Fruit fly (Drosophila melanogaster) whole organism, embryonic: ENCODE data around the gene CG2021.

Experiments
- Bgb ChIP-seq: fragments of 200-800 bp; sonication (Bioruptor generic); IDR thresholded peaks from 2 replicates; pipeline ENCODE4 v1.3.6; 2022; ENCODE audit warnings: missing biosample characterization, missing genetic modification characterization; ENCODE audit not compliant: partially characterized antibody
- Blimp-1 ChIP-seq: fragments of 200-800 bp; sonication (Bioruptor generic); optimal IDR thresholded peaks from 3 replicates; lab custom pipeline; 2018; ENCODE audit warnings: missing biosample characterization, missing genetic modification characterization, mild to moderate bottlenecking, moderate library complexity, missing genetic modification reagents
- CG11247 ChIP-seq: fragments of 200-800 bp; sonication (Bioruptor generic); IDR thresholded peaks from 2 replicates; pipeline ENCODE4 v1.3.6; 2022; ENCODE audit warnings: missing biosample characterization, missing genetic modification characterization
- CG13894 ChIP-seq: fragments of 200-800 bp; sonication (Bioruptor generic); optimal IDR thresholded peaks from 3 replicates; lab custom pipeline; 2018; ENCODE audit warnings: missing biosample characterization, mild to moderate bottlenecking, missing genetic modification characterization, moderate library complexity
- CG15011 ChIP-seq: fragments of 200-800 bp; sonication (Bioruptor generic); optimal IDR thresholded peaks from 3 replicates; lab custom pipeline; 2018; ENCODE audit warnings: missing biosample characterization, mild to moderate bottlenecking, missing genetic modification characterization
- CG1529 ChIP-seq: fragments of 200-800 bp; sonication (Bioruptor generic); optimal IDR thresholded peaks from 3 replicates; lab custom pipeline; 2018; ENCODE audit warnings: missing biosample characterization, missing genetic modification characterization
- CG15479 ChIP-seq: fragments of 200-800 bp; sonication (Bioruptor generic); optimal IDR thresholded peaks from 3 replicates; lab custom pipeline; 2019; ENCODE audit warnings: missing biosample characterization, mild to moderate bottlenecking, missing genetic modification characterization, moderate library complexity
- CG1602 ChIP-seq: fragments of 200-800 bp; sonication (Bioruptor generic); optimal IDR thresholded peaks from 3 replicates; lab custom pipeline; 2016; ENCODE audit warnings: missing biosample characterization, missing genetic modification characterization
- CG17568 ChIP-seq: fragments of 200-800 bp; sonication (Bioruptor generic); optimal IDR thresholded peaks from 2 replicates; lab custom pipeline; 2018; ENCODE audit warnings: missing biosample characterization, mild to moderate bottlenecking, missing genetic modification characterization, moderate library complexity
- CG17612 ChIP-seq: fragments of 200-800 bp; sonication (Bioruptor generic); IDR thresholded peaks from 2 replicates; pipeline ENCODE4 v1.3.6; 2022; ENCODE audit warnings: missing biosample characterization, missing genetic modification characterization
- CG18262 ChIP-seq: fragments of 200-800 bp; optimal IDR thresholded peaks from 3 replicates; lab custom pipeline; 2019; ENCODE audit warnings: missing biosample characterization, mild to moderate bottlenecking, missing genetic modification characterization, moderate library complexity
- CG18599 ChIP-seq: fragments of 200-800 bp; sonication (Bioruptor generic); optimal IDR thresholded peaks from 3 replicates; lab custom pipeline; 2017; ENCODE audit warnings: missing biosample characterization, missing genetic modification characterization, mild to moderate bottlenecking, moderate library complexity, missing genetic modification reagents
- CG2678 ChIP-seq: fragments of 200-800 bp; sonication (Bioruptor generic); optimal IDR thresholded peaks from 3 replicates; lab custom pipeline; 2019; ENCODE audit warnings: missing biosample characterization, mild to moderate bottlenecking, missing genetic modification characterization, moderate library complexity
- CG2875 ChIP-seq: fragments of 200-800 bp; sonication (Bioruptor generic); optimal IDR thresholded peaks from 2 replicates; lab custom pipeline; 2017; ENCODE audit warnings: missing biosample characterization, mild to moderate bottlenecking, missing genetic modification characterization, missing genetic modification reagents
- CG31365 ChIP-seq: fragments of 200-800 bp; sonication (Bioruptor generic); optimal IDR thresholded peaks from 2 replicates; lab custom pipeline; 2018; ENCODE audit warnings: missing biosample characterization, mild to moderate bottlenecking, missing genetic modification characterization
- CG4360 ChIP-seq: fragments of 200-800 bp; sonication (Bioruptor generic); IDR thresholded peaks from 2 replicates; pipeline ENCODE4 v1.3.6; 2022; ENCODE audit warnings: missing biosample characterization, missing genetic modification characterization
- CG5953 ChIP-seq: fragments of 200-800 bp; sonication (Bioruptor generic); IDR thresholded peaks from 2 replicates; pipeline ENCODE4 v1.3.6; 2022; ENCODE audit warnings: missing biosample characterization, missing genetic modification characterization
- CG7271 ChIP-seq: fragments of 200-800 bp; sonication (Bioruptor generic); optimal IDR thresholded peaks from 2 replicates; lab custom pipeline; 2018; ENCODE audit warnings: missing biosample characterization, mild to moderate bottlenecking, missing genetic modification characterization, moderate library complexity
- CG8924 ChIP-seq: fragments of 200-800 bp; optimal IDR thresholded peaks from 3 replicates; lab custom pipeline; 2019; ENCODE audit warnings: missing biosample characterization, mild to moderate bottlenecking, missing genetic modification characterization, moderate library complexity
- Chrac-16 ChIP-seq: fragments of 200-800 bp; sonication (Bioruptor generic); optimal IDR thresholded peaks from 3 replicates; lab custom pipeline; 2016; ENCODE audit warnings: missing biosample characterization, missing genetic modification characterization
- Fer2 ChIP-seq: fragments of 200-800 bp; sonication (Bioruptor generic); optimal IDR thresholded peaks from 2 replicates; lab custom pipeline; 2018; ENCODE audit warnings: missing biosample characterization, mild to moderate bottlenecking, missing genetic modification characterization, moderate library complexity
- Hey ChIP-seq: fragments of 200-800 bp; sonication (Bioruptor generic); optimal IDR thresholded peaks from 3 replicates; lab custom pipeline; 2018; ENCODE audit warnings: missing biosample characterization, mild to moderate bottlenecking, missing genetic modification characterization
- Hsf ChIP-seq: fragments of 200-800 bp; sonication (Bioruptor generic); optimal IDR thresholded peaks from 3 replicates; lab custom pipeline; 2016; ENCODE audit warnings: missing biosample characterization, missing genetic modification characterization
- Mad ChIP-seq: fragments of 200-800 bp; sonication (Bioruptor generic); optimal IDR thresholded peaks from 2 replicates; lab custom pipeline; 2016; ENCODE audit warnings: missing biosample characterization, missing genetic modification characterization
- NfI ChIP-seq: fragments of 200-800 bp; sonication (Bioruptor generic); optimal IDR thresholded peaks from 3 replicates; lab custom pipeline; 2018; ENCODE audit warnings: missing biosample characterization, mild to moderate bottlenecking, missing genetic modification characterization, moderate library complexity
- cad ChIP-seq: fragments of >200 bp; optimal IDR thresholded peaks from 2 replicates; lab custom pipeline; 2017; ENCODE audit warnings: missing biosample characterization, missing genetic modification characterization
- cg ChIP-seq: fragments of 200-800 bp; sonication (Bioruptor generic); optimal IDR thresholded peaks from 3 replicates; lab custom pipeline; 2019; ENCODE audit warnings: missing biosample characterization, mild to moderate bottlenecking, missing genetic modification characterization, moderate library complexity
- chinmo ChIP-seq: fragments of 200-800 bp; sonication (Bioruptor generic); IDR thresholded peaks from 4 replicates; pipeline ENCODE4 v1.3.6; 2022; ENCODE audit warnings: missing biosample characterization, missing genetic modification characterization; ENCODE audit not compliant: partially characterized antibody
- eve ChIP-seq, 2 experiments: fragments of >200 bp; optimal IDR thresholded peaks; 2 replicates each; lab custom pipeline; 2017; ENCODE audit warnings: missing biosample characterization in 2 of 2, missing genetic modification characterization in 2 of 2
- gcm ChIP-seq: fragments of 200-800 bp; sonication (Bioruptor generic); optimal IDR thresholded peaks from 2 replicates; lab custom pipeline; 2019; ENCODE audit warnings: missing biosample characterization, mild to moderate bottlenecking, missing genetic modification characterization, moderate library complexity
- insv ChIP-seq, 2 experiments: fragments of 200-800 bp; sonication (Bioruptor generic); optimal IDR thresholded peaks; 3 replicates each; lab custom pipeline; 2016 to 2018; ENCODE audit warnings: missing biosample characterization in 2 of 2, missing genetic modification characterization in 2 of 2
- ken ChIP-seq: fragments of 200-800 bp; sonication (Bioruptor generic); IDR thresholded peaks from 3 replicates; pipeline ENCODE4 v1.3.6; 2022; ENCODE audit warnings: missing biosample characterization, missing genetic modification characterization
- phol ChIP-seq: fragments of 200-800 bp; sonication (Bioruptor generic); optimal IDR thresholded peaks from 3 replicates; lab custom pipeline; 2018; ENCODE audit warnings: missing biosample characterization, mild to moderate bottlenecking, missing genetic modification characterization, moderate library complexity
- sd ChIP-seq: fragments of 200-800 bp; sonication (Bioruptor generic); optimal IDR thresholded peaks from 3 replicates; lab custom pipeline; 2018; ENCODE audit warnings: missing biosample characterization, mild to moderate bottlenecking, missing genetic modification characterization, moderate library complexity
- sens ChIP-seq: fragments of 200-800 bp; sonication (Bioruptor generic); peaks from one replicate; lab custom pipeline; 2016; ENCODE audit warnings: missing biosample characterization, missing genetic modification characterization
- sisA ChIP-seq: fragments of 200-800 bp; sonication (Bioruptor generic); IDR thresholded peaks from 2 replicates; pipeline ENCODE4 v1.3.6; 2022; ENCODE audit warnings: missing biosample characterization, missing genetic modification characterization
- slbo ChIP-seq: fragments of 200-800 bp; sonication (Bioruptor generic); IDR thresholded peaks from 2 replicates; pipeline ENCODE4 v1.3.6; 2022; ENCODE audit warnings: missing biosample characterization, missing genetic modification characterization
- tap ChIP-seq: fragments of 200-800 bp; optimal IDR thresholded peaks from 3 replicates; lab custom pipeline; 2019; ENCODE audit warnings: missing biosample characterization, mild to moderate bottlenecking, missing genetic modification characterization, moderate library complexity
- tio ChIP-seq: fragments of 200-800 bp; sonication (Bioruptor generic); optimal IDR thresholded peaks from 2 replicates; lab custom pipeline; 2017; ENCODE audit warnings: missing biosample characterization, missing genetic modification characterization, inconsistent platforms
- unc-4 ChIP-seq: fragments of 200-800 bp; sonication (Bioruptor generic); IDR thresholded peaks from 2 replicates; pipeline ENCODE4 v1.3.6; 2022; ENCODE audit warnings: missing biosample characterization, missing genetic modification characterization; ENCODE audit not compliant: partially characterized antibody
- z ChIP-seq: fragments of 200-800 bp; sonication (Bioruptor generic); IDR thresholded peaks from 3 replicates; pipeline ENCODE4 v1.3.6; 2022; ENCODE audit warnings: missing biosample characterization, missing genetic modification characterization

CG2021 gene

DNA sequence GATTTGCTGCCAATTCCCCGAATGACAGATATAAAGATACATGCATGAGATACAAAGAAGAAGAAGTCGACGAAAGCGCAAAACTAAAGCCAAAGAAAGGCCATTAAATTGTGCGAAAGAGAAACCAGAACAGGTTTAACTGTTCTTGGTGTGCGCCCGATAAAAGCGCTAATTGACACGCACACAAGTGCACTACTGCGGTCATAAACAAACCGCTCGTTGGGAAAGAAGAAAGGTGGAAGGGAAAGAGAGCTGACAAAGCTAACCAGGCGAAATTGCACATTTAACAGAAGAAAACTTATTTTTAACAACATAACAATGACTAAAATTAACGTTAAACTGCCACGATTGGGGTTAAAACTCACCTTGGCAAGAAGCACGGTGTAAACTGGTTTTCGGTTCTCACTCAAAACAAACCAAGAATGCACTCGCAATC lies 47.0 kb downstream of the CG2021 start:
- TF ChIP-seq Fer2 (tag; lab: Kevin White, UChicago) (no peak), unc-4 (no peak), CG18599 (no peak), CG5953 (GFP tag; lab: Robert Waterston, UW) (0 out of 2 replicates have a peak, but pooled peaks have one; percentile 12), CG4360 (peak; percentile 1; the same call in 1 of the 2 replicates), sd (peak; percentile 15), slbo (no peak), phol (tag; lab: Kevin White, UChicago) (no peak), tap (tag; lab: Kevin White, UChicago) (no peak), CG17612 (GFP tag; lab: Robert Waterston, UW) (no peak), CG13894 (tag; lab: Kevin White, UChicago) (no peak), z (GFP tag; lab: Robert Waterston, UW) (peak; percentile 82), sisA (no peak), Chrac-16 (GFP tag; lab: Kevin White, UChicago) (no peak), cad (GFP tag; lab: Kevin White, UChicago) (no peak), CG1602 (GFP tag; lab: Kevin White, UChicago) (no peak), CG17568 (no peak), eve (GFP tag; optimal IDR thresholded peaks at IDR 0.05; lab: Kevin White, UChicago) (no peak), CG2875 (GFP tag; lab: Kevin White, UChicago) (no peak), chinmo (GFP tag; lab: Robert Waterston, UW) (peak; percentile 70; the same call in 1 of the 4 replicates), CG15479 (GFP tag; lab: Kevin White, UChicago) (no peak), Hey (tag; lab: Kevin White, UChicago) (no peak), insv (GFP tag; optimal IDR thresholded peaks at IDR 0.05; lab: Kevin White, UChicago) (no peak), CG2678 (tag; lab: Kevin White, UChicago) (no peak), CG1529 (GFP tag; lab: Kevin White, UChicago) (no peak), cg (GFP tag; lab: Kevin White, UChicago) (peak; percentile 48), Hsf (no peak), CG7271 (tag; lab: Kevin White, UChicago) (no peak), ken (GFP tag; lab: Robert Waterston, UW) (no peak), Bgb (GFP tag; lab: Robert Waterston, UW) (no peak), Mad (GFP tag; lab: Kevin White, UChicago) (no peak), NfI (GFP tag; lab: Kevin White, UChicago) (no peak), CG15011 (GFP tag; lab: Kevin White, UChicago) (no peak), CG11247 (GFP tag; lab: Robert Waterston, UW) (no peak), CG18262 (no peak), tio (GFP tag; lab: Kevin White, UChicago) (no peak), sens (GFP tag; lab: Kevin White, UChicago) (no peak), CG8924 (tag; lab: Kevin White, UChicago) (no peak), CG31365 (tag; lab: Kevin White, UChicago) (no peak), Blimp-1 (GFP tag; lab: Kevin White, UChicago) (peak; percentile 43), gcm (GFP tag; lab: Kevin White, UChicago) (peak; percentile 8)
